Worm (Caenorhabditis elegans) whole organism, mixed stage, embryonic: ENCODE measurements around the gene Y57G11C.46.
A peak's percentile ranks its signal among the peaks of the same experiment; 100 is the strongest.

Experiments
- M03D4.4 ChIP-seq: sonication (generic microtip); optimal IDR thresholded peaks from 2 replicates; lab custom pipeline; 2017; ENCODE audit warnings: mild to moderate bottlenecking, missing genetic modification characterization, missing compliant biosample characterization
- bed-3 ChIP-seq: fragments of 200-800 bp; sonication (Bioruptor generic); optimal IDR thresholded peaks from 3 replicates; lab custom pipeline; 2018; ENCODE audit warnings: mild to moderate bottlenecking, missing genetic modification characterization, moderate library complexity, missing compliant biosample characterization
- blmp-1 ChIP-seq: fragments of 150-350 bp; optimal IDR thresholded peaks from 2 replicates; lab custom pipeline; 2014; ENCODE audit warnings: missing biosample characterization, missing genetic modification characterization
- ceh-39 ChIP-seq: fragments of 150-350 bp; optimal IDR thresholded peaks from 2 replicates; lab custom pipeline; 2014; ENCODE audit warnings: missing biosample characterization, missing genetic modification characterization
- ceh-43 ChIP-seq: fragments of 200-800 bp; sonication (Bioruptor generic); optimal IDR thresholded peaks from 2 replicates; lab custom pipeline; 2018; ENCODE audit warnings: mild to moderate bottlenecking, missing genetic modification characterization, moderate library complexity, missing compliant biosample characterization
- ceh-83 ChIP-seq: fragments of 200-800 bp; sonication (Bioruptor generic); optimal IDR thresholded peaks from 2 replicates; lab custom pipeline; 2018; ENCODE audit warnings: mild to moderate bottlenecking, missing genetic modification characterization, missing compliant biosample characterization
- ces-1 ChIP-seq: fragments of 150-350 bp; optimal IDR thresholded peaks from 2 replicates; lab custom pipeline; 2014; ENCODE audit warnings: missing biosample characterization, missing genetic modification reagents, missing genetic modification characterization
- cnd-1 ChIP-seq: fragments of 200-800 bp; sonication (Bioruptor generic); optimal IDR thresholded peaks from 2 replicates; lab custom pipeline; 2018; ENCODE audit warnings: mild to moderate bottlenecking, missing genetic modification characterization, missing compliant biosample characterization
- drap-1 ChIP-seq: fragments of 200-800 bp; sonication (Bioruptor generic); optimal IDR thresholded peaks from 3 replicates; lab custom pipeline; 2018; ENCODE audit warnings: mild to moderate bottlenecking, missing genetic modification characterization, missing compliant biosample characterization
- elt-1 ChIP-seq: sonication (generic microtip); optimal IDR thresholded peaks from 2 replicates; lab custom pipeline; 2017; ENCODE audit warnings: missing genetic modification characterization, mild to moderate bottlenecking, missing compliant biosample characterization, antibody characterized with exemption, moderate library complexity, borderline replicate concordance; ENCODE audit not compliant: insufficient read depth
- elt-3 ChIP-seq: fragments of 150-350 bp; optimal IDR thresholded peaks from 2 replicates; lab custom pipeline; 2014; ENCODE audit warnings: missing biosample characterization, missing genetic modification characterization
- flh-1 ChIP-seq: fragments of 200-800 bp; sonication (Bioruptor generic); optimal IDR thresholded peaks from 2 replicates; lab custom pipeline; 2018; ENCODE audit warnings: mild to moderate bottlenecking, missing genetic modification characterization, moderate library complexity, missing compliant biosample characterization
- ham-2 ChIP-seq: fragments of 200-800 bp; sonication (Bioruptor generic); optimal IDR thresholded peaks from 2 replicates; lab custom pipeline; 2018; ENCODE audit warnings: mild to moderate bottlenecking, missing genetic modification characterization, missing compliant biosample characterization
- hlh-1 ChIP-seq: fragments of 150-350 bp; optimal IDR thresholded peaks from 2 replicates; lab custom pipeline; 2014; ENCODE audit warnings: missing biosample characterization, missing genetic modification reagents, missing genetic modification characterization
- lin-13 ChIP-seq: fragments of 150-350 bp; optimal IDR thresholded peaks from 2 replicates; lab custom pipeline; 2014; ENCODE audit warnings: missing biosample characterization, missing genetic modification characterization
- lin-32 ChIP-seq: fragments of 200-800 bp; sonication (Bioruptor generic); optimal IDR thresholded peaks from 2 replicates; lab custom pipeline; 2018; ENCODE audit warnings: mild to moderate bottlenecking, missing genetic modification characterization, missing compliant biosample characterization
- lsy-2 ChIP-seq: fragments of 150-350 bp; optimal IDR thresholded peaks from 2 replicates; lab custom pipeline; 2014; ENCODE audit warnings: missing biosample characterization, missing genetic modification characterization
- mab-5 ChIP-seq: fragments of 150-350 bp; optimal IDR thresholded peaks from 2 replicates; lab custom pipeline; 2014; ENCODE audit warnings: missing biosample characterization, missing genetic modification characterization
- mep-1 ChIP-seq: fragments of 150-350 bp; optimal IDR thresholded peaks from 2 replicates; lab custom pipeline; 2017; ENCODE audit warnings: missing biosample characterization, missing genetic modification reagents, missing genetic modification characterization, inconsistent platforms
- mls-2 ChIP-seq: sonication (generic microtip); optimal IDR thresholded peaks from 2 replicates; lab custom pipeline; 2016; ENCODE audit warnings: mild to moderate bottlenecking, missing genetic modification characterization, moderate library complexity, missing compliant biosample characterization
- nhr-12 ChIP-seq: fragments of 150-350 bp; optimal IDR thresholded peaks from 2 replicates; lab custom pipeline; 2014; ENCODE audit warnings: missing biosample characterization, missing genetic modification characterization
- nhr-2 ChIP-seq: fragments of 150-350 bp; optimal IDR thresholded peaks from 2 replicates; lab custom pipeline; 2014; ENCODE audit warnings: missing biosample characterization, missing genetic modification characterization
- nhr-237 ChIP-seq: fragments of 150-350 bp; optimal IDR thresholded peaks from 2 replicates; lab custom pipeline; 2014; ENCODE audit warnings: missing biosample characterization, missing genetic modification characterization
- nhr-28 ChIP-seq: fragments of 150-350 bp; optimal IDR thresholded peaks from 2 replicates; lab custom pipeline; 2014; ENCODE audit warnings: missing biosample characterization, missing genetic modification characterization
- nhr-76 ChIP-seq: sonication (generic microtip); optimal IDR thresholded peaks from 2 replicates; lab custom pipeline; 2017; ENCODE audit warnings: missing biosample characterization, missing genetic modification characterization
- pha-4 ChIP-seq: fragments of 150-350 bp; optimal IDR thresholded peaks from 2 replicates; lab custom pipeline; 2018; ENCODE audit warnings: missing biosample characterization, missing genetic modification reagents, missing genetic modification characterization
- sem-2 ChIP-seq: fragments of 200-800 bp; sonication (Bioruptor generic); optimal IDR thresholded peaks from 2 replicates; lab custom pipeline; 2018; ENCODE audit warnings: mild to moderate bottlenecking, missing genetic modification characterization, missing compliant biosample characterization
- snpc-4 ChIP-seq: fragments of 150-350 bp; optimal IDR thresholded peaks from 2 replicates; lab custom pipeline; 2014; ENCODE audit warnings: missing biosample characterization, missing genetic modification characterization
- sptf-1 ChIP-seq: sonication (generic microtip); optimal IDR thresholded peaks from 2 replicates; lab custom pipeline; 2017; ENCODE audit warnings: mild to moderate bottlenecking, missing genetic modification characterization, moderate library complexity, missing compliant biosample characterization
- tbx-8 ChIP-seq: fragments of 200-800 bp; sonication (Bioruptor generic); optimal IDR thresholded peaks from 2 replicates; lab custom pipeline; 2018; ENCODE audit warnings: mild to moderate bottlenecking, missing genetic modification characterization, moderate library complexity, missing compliant biosample characterization
- unc-120 ChIP-seq: sonication (generic microtip); optimal IDR thresholded peaks from 2 replicates; lab custom pipeline; 2017; ENCODE audit warnings: missing genetic modification characterization, missing compliant biosample characterization; ENCODE audit not compliant: poor library complexity, severe bottlenecking
- unc-39 ChIP-seq: fragments of 150-350 bp; optimal IDR thresholded peaks from 2 replicates; lab custom pipeline; 2014; ENCODE audit warnings: missing biosample characterization, missing genetic modification characterization
- unc-62 ChIP-seq: fragments of 150-350 bp; optimal IDR thresholded peaks from 2 replicates; lab custom pipeline; 2014; ENCODE audit warnings: missing biosample characterization, missing genetic modification reagents, missing genetic modification characterization
- zip-8 ChIP-seq: fragments of 150-350 bp; optimal IDR thresholded peaks from 2 replicates; lab custom pipeline; 2014; ENCODE audit warnings: missing biosample characterization, missing genetic modification characterization
- ztf-11 ChIP-seq: fragments of 150-350 bp; optimal IDR thresholded peaks from 2 replicates; lab custom pipeline; 2014; ENCODE audit warnings: missing biosample characterization, missing genetic modification characterization

The Y57G11C.46 gene

ce11 chrIV:14824878-14825352, 8.7 kb upstream of the Y57G11C.46 start, which contains the start of gene sec-61.A:
Gene sec-61.A, minus strand, starts transcription at chrIV:14825264.
- TF ChIP-seq nhr-237 (tag; lab: Kevin White, UChicago) (peak; percentile 83), unc-39 (no peak), nhr-76 (tag; lab: Kevin White, UChicago) (no peak), mls-2 (tag; lab: Kevin White, UChicago) (no peak), unc-62 (GFP tag; lab: Kevin White, UChicago) (no peak), M03D4.4 (tag; lab: Kevin White, UChicago) (peak; percentile 61), mab-5 (tag; lab: Kevin White, UChicago) (no peak), ces-1 (GFP tag; lab: Kevin White, UChicago) (peak; percentile 64), ceh-43 (GFP tag; lab: Kevin White, UChicago) (no peak), nhr-28 (tag; lab: Kevin White, UChicago) (no peak), ceh-39 (peak; percentile 69), flh-1 (GFP tag; lab: Kevin White, UChicago) (no peak), pha-4 (no peak), lin-32 (GFP tag; lab: Kevin White, UChicago) (no peak), unc-120 (tag; lab: Kevin White, UChicago) (peak; percentile 46), mep-1 (tag; lab: Kevin White, UChicago) (peak; percentile 35), sptf-1 (tag; lab: Kevin White, UChicago) (peak; percentile 49), blmp-1 (tag; lab: Kevin White, UChicago) (no peak), bed-3 (GFP tag; lab: Kevin White, UChicago) (no peak), ham-2 (GFP tag; lab: Kevin White, UChicago) (no peak), nhr-2 (no peak), lin-13 (peak; percentile 68), sem-2 (GFP tag; lab: Kevin White, UChicago) (no peak), elt-3 (no peak), elt-1 (tag; lab: Kevin White, UChicago) (no peak), drap-1 (GFP tag; lab: Kevin White, UChicago) (peak; percentile 41), ceh-83 (GFP tag; lab: Kevin White, UChicago) (peak; percentile 35), nhr-12 (tag; lab: Kevin White, UChicago) (no peak), snpc-4 (tag; lab: Kevin White, UChicago) (no peak), zip-8 (tag; lab: Kevin White, UChicago) (no peak), ztf-11 (tag; lab: Kevin White, UChicago) (no peak), lsy-2 (peak; percentile 97), hlh-1 (tag; lab: Kevin White, UChicago) (no peak), tbx-8 (GFP tag; lab: Kevin White, UChicago) (no peak), cnd-1 (tag; lab: Kevin White, UChicago) (peak; percentile 46)
- TF ChIP-seq, all 35 proteins: peak for 12

DNA sequence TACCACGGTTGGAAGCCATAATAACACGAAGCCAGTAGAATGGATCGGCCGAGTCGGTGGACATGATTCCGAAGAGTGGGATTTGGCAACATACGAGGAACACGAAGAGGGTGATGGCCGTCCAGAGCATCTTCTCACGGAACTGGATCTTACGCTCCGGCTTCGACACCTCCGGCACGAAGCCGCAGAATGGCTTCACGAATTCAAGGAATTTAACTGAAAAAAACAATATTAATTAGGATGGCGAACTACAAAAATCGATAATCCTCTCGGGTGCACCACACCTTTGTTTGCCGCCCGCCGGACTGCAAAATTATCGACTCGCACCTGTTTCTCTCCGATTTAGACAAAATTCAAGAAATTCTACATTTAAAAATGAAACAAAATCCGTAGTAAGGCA, 8.0 kb upstream of the Y57G11C.46 start:
- no peak for TF ChIP-seq zip-8 (tag; lab: Kevin White, UChicago)
- no peak for TF ChIP-seq ceh-43 (GFP tag; lab: Kevin White, UChicago)

DNA sequence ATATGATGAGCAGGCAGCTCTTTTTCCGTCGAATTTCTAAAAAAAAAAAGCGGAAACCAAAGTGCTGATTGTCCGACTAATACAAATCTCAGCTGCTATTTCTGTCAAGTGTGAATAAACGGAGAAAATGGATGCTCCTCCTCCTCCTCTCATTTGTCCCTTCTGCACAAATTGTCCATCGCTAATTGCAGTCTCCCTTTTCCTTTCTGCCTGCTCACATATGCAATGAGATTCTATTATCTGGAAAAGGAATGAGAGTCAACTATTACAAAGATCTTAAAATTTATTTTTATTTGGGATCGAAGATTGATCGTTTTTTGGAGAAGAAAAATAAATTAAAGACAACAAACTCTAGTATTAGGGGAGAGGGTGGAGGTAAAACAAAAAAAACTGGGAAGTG, 6.1 kb upstream of the Y57G11C.46 start:
- TF ChIP-seq zip-8 (tag; lab: Kevin White, UChicago) = no peak
- no peak for TF ChIP-seq flh-1 (GFP tag; lab: Kevin White, UChicago)
- TF ChIP-seq lsy-2 = no peak
- no peak for TF ChIP-seq elt-1 (tag; lab: Kevin White, UChicago)
- TF ChIP-seq ces-1 (GFP tag; lab: Kevin White, UChicago) = peak; percentile 37

ce11 chrIV:14806903-14807302, 9.3 kb downstream of the Y57G11C.46 start, which contains the start of gene oig-5:
Gene oig-5, plus strand, starts transcription at chrIV:14807203.
- TF ChIP-seq zip-8 (tag; lab: Kevin White, UChicago) = no peak
- no peak for TF ChIP-seq cnd-1 (tag; lab: Kevin White, UChicago)
- TF ChIP-seq sem-2 (GFP tag; lab: Kevin White, UChicago) = no peak
- no peak for TF ChIP-seq sptf-1 (tag; lab: Kevin White, UChicago)
- no peak for TF ChIP-seq ces-1 (GFP tag; lab: Kevin White, UChicago)
- no peak for TF ChIP-seq pha-4
- no peak for TF ChIP-seq mls-2 (tag; lab: Kevin White, UChicago)
- no peak for TF ChIP-seq lsy-2
- TF ChIP-seq blmp-1 (tag; lab: Kevin White, UChicago) = no peak
- TF ChIP-seq snpc-4 (tag; lab: Kevin White, UChicago) = no peak
- TF ChIP-seq tbx-8 (GFP tag; lab: Kevin White, UChicago) = no peak
- no peak for TF ChIP-seq elt-3
- TF ChIP-seq unc-62 (GFP tag; lab: Kevin White, UChicago) = no peak
- no peak for TF ChIP-seq nhr-12 (tag; lab: Kevin White, UChicago)
- no peak for TF ChIP-seq hlh-1 (tag; lab: Kevin White, UChicago)
- TF ChIP-seq unc-120 (tag; lab: Kevin White, UChicago) = no peak
- no peak for TF ChIP-seq nhr-237 (tag; lab: Kevin White, UChicago)
